Fruit fly (Drosophila melanogaster): Measurements from ENCODE around the gene yellow-e.

yellow-e gene

DNA sequence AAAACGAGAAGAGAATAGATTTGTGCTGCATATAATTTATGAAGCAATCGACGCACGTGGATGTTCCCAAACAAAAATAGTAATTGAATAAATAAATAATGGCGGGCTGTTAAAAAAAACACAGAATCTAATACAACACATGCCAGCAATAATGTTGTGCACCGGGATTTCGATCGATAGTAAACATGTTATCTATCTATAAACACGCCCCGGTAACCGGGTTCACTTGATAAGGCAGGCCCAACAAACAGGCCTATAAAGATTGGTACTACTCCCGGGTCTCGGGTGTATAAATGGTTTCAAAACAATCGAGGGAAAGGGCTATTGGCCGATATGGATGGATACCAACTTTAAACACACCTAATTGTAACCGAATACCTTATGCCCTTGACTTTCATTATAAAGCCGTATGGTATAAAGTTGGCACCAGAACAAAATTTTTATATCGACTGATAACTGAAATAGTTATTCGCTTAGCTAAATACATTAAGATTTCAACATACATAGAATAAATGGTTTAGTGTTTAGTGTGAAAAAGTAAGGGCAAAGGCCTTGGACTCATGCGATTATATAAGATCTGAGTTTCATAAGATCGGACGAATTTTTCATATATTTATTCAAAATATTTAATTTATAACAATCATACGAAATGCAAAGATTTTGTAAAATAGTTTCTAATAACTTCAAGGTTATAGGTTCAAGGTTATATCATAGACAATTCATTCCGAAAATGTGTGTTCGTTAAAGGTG, 49.2 kb downstream of the yellow-e start (continued):
- TF ChIP-seq CG3032 (tag; optimal IDR thresholded peaks at IDR 0.05) = no peak
- TF ChIP-seq OdsH (GFP tag; optimal IDR thresholded peaks at IDR 0.05) = peak; percentile 5
- TF ChIP-seq CG6276 (GFP tag; optimal IDR thresholded peaks at IDR 0.05) = no peak
- TF ChIP-seq CG6854 (GFP tag; optimal IDR thresholded peaks at IDR 0.05) = no peak
- TF ChIP-seq fd59A (GFP tag; optimal IDR thresholded peaks at IDR 0.05) = no peak
- TF ChIP-seq Ets21C (GFP tag; optimal IDR thresholded peaks at IDR 0.05) = no peak
- TF ChIP-seq CG15336 (GFP tag; IDR thresholded peaks at IDR 0.05) = no peak
- TF ChIP-seq acj6 (GFP tag; optimal IDR thresholded peaks at IDR 0.05) = peak; percentile 9

DNA sequence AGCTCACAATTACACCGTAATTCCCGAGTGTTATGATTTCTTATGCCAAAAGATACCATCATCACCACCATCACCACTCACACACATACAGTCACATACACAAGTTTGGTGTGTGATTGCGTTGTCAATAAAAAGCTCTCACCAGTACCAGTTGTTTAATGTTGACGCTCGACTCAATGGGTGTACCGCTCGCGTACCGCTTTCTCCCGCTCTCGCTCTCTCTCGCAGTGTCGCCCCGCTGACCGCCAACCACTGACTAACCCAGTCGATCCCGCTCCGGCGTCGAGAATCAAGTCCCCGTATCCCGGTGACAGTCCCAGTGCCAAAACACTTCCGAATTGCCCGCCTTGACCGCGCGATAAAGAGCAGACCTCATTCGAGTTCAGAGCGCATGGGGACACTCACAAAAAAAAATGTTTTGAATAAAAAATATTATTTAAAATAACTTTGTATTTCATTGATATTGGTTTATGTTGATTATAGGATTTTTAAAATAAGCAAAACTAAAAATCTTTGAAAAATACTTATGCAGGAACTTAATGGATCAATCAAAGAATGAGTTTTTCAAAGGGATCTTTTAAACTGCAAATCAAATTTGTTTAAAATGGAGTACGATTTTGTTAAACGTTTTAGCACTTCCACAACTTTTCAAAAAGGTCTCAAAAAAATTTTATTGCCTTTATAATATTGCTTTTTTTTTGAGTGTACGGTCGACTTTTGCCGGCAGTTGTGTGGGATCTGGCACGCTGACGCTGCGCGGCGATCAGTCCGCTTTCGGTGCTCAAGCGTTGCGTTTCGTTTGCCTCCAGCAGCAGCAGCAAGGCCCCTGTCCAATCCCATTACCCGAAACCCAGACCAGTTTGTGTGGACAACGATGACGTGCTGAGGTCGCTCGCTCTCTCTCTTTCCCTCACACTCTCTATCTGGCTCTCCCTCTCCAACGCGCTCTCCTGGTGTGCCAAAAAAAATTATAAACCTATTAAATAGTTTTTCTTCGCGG, 50.6 kb downstream of the yellow-e start, which contains the start of gene Dic1:
Dic1 (plus strand) TSS at position 764 of the 1,000 bp plus-strand sequence.
- peak; percentile 96 for TF ChIP-seq CG15336 (GFP tag; IDR thresholded peaks at IDR 0.05)
- peak; percentile 79 for TF ChIP-seq CG1621 (tag; optimal IDR thresholded peaks at IDR 0.05)
- TF ChIP-seq lz (GFP tag; optimal IDR thresholded peaks at IDR 0.05) = peak; percentile 97
- TF ChIP-seq CG11902 (GFP tag; optimal IDR thresholded peaks at IDR 0.05) = peak; percentile 95
- TF ChIP-seq salr (GFP tag; optimal IDR thresholded peaks at IDR 0.05) = peak; percentile 78 to 98
- peak; percentile 99 for TF ChIP-seq esn (GFP tag; optimal IDR thresholded peaks at IDR 0.05)
- TF ChIP-seq Lpt (GFP tag; optimal IDR thresholded peaks at IDR 0.05) = peak; percentile 98
- peak; percentile 85 for TF ChIP-seq fd85E (GFP tag; optimal IDR thresholded peaks at IDR 0.05)
- peak; percentile 93 for TF ChIP-seq Ets21C (GFP tag; optimal IDR thresholded peaks at IDR 0.05)
- peak; percentile 100 for TF ChIP-seq Eip78C (GFP tag)
- TF ChIP-seq CG6792 (GFP tag; optimal IDR thresholded peaks at IDR 0.05) = peak; percentile 96
- TF ChIP-seq acj6 (GFP tag; optimal IDR thresholded peaks at IDR 0.05) = peak; percentile 98
- TF ChIP-seq dac (GFP tag; optimal IDR thresholded peaks at IDR 0.05) = peak; percentile 95
- peak; percentile 85; the same call in 1 of the 2 replicates for TF ChIP-seq CG11294 (GFP tag; IDR thresholded peaks at IDR 0.05)
- TF ChIP-seq CG8632 (GFP tag; optimal IDR thresholded peaks at IDR 0.05) = peak; percentile 98
- peak; percentile 98 for TF ChIP-seq OdsH (GFP tag; optimal IDR thresholded peaks at IDR 0.05)
- TF ChIP-seq dsx (GFP tag; optimal IDR thresholded peaks at IDR 0.05; ENCODE audit: poor library complexity, severe bottlenecking) = peak; percentile 85
- TF ChIP-seq Hr39 (GFP tag; optimal IDR thresholded peaks at IDR 0.05) = peak; percentile 96
- peak; percentile 96 for TF ChIP-seq Sox14 (GFP tag; optimal IDR thresholded peaks at IDR 0.05)
- peak; percentile 97 for TF ChIP-seq pdm3 (GFP tag; optimal IDR thresholded peaks at IDR 0.05)
- TF ChIP-seq CG10669 (GFP tag; optimal IDR thresholded peaks at IDR 0.05) = peak; percentile 96
- TF ChIP-seq CG6808 (GFP tag; optimal IDR thresholded peaks at IDR 0.05) = peak; percentile 95
- TF ChIP-seq CG8119 (GFP tag; IDR thresholded peaks at IDR 0.05) = peak; percentile 96
- TF ChIP-seq CG4318 (GFP tag; optimal IDR thresholded peaks at IDR 0.05) = peak; percentile 98
- peak; percentile 98 for TF ChIP-seq CG3919 (GFP tag; optimal IDR thresholded peaks at IDR 0.05)
- TF ChIP-seq net (GFP tag; optimal IDR thresholded peaks at IDR 0.05) = peak; percentile 97
- peak; percentile 96 for TF ChIP-seq CG10631 (GFP tag; optimal IDR thresholded peaks at IDR 0.05)
- TF ChIP-seq vri (GFP tag; optimal IDR thresholded peaks at IDR 0.05) = peak; percentile 87
- peak; percentile 97 for TF ChIP-seq spab (GFP tag; optimal IDR thresholded peaks at IDR 0.05)
- peak; percentile 92 for TF ChIP-seq CG7368 (GFP tag; optimal IDR thresholded peaks at IDR 0.05)
- TF ChIP-seq Smox (GFP tag; optimal IDR thresholded peaks at IDR 0.05) = peak; percentile 97
- peak; percentile 98 for TF ChIP-seq CG11762 (GFP tag; optimal IDR thresholded peaks at IDR 0.05; ENCODE audit: insufficient read depth)
- TF ChIP-seq Gug (GFP tag; IDR thresholded peaks at IDR 0.05) = peak; percentile 87
- peak; percentile 93 for TF ChIP-seq eg (GFP tag; IDR thresholded peaks at IDR 0.05)
- TF ChIP-seq CG6163 (GFP tag; IDR thresholded peaks at IDR 0.05) = peak; percentile 92
- TF ChIP-seq CG16779 (tag; optimal IDR thresholded peaks at IDR 0.05) = peak; percentile 93
- TF ChIP-seq Sox15 (GFP tag; optimal IDR thresholded peaks at IDR 0.05) = peak; percentile 96
- TF ChIP-seq Ets96B (tag; optimal IDR thresholded peaks at IDR 0.05) = peak; percentile 95
- peak; percentile 89 for TF ChIP-seq Eip93F (GFP tag; optimal IDR thresholded peaks at IDR 0.05)
- TF ChIP-seq CG8319 (GFP tag; optimal IDR thresholded peaks at IDR 0.05) = peak; percentile 97
- TF ChIP-seq fd59A (GFP tag; optimal IDR thresholded peaks at IDR 0.05) = peak; percentile 92
- peak; percentile 98 for TF ChIP-seq Hr4 (GFP tag; optimal IDR thresholded peaks at IDR 0.05)

Measured in whole organism, prepupa.